Fruit fly (Drosophila melanogaster) whole organism, pupa: Measurements from ENCODE around the gene CG7840.
A peak's percentile ranks its signal among the peaks of the same experiment; 100 is the strongest.

Experiments used
- CG10348 ChIP-seq: fragments of 200-800 bp; sonication (Bioruptor generic); IDR thresholded peaks from 2 replicates; pipeline ENCODE4 v1.3.6; 2022; ENCODE audit warnings: missing biosample characterization, missing genetic modification characterization
- CG12605 ChIP-seq: fragments of 200-800 bp; sonication (Bioruptor generic); IDR thresholded peaks from 2 replicates; pipeline ENCODE4 v1.3.6; 2022; ENCODE audit warnings: missing biosample characterization, missing genetic modification characterization
- CG13204 ChIP-seq: fragments of 200-800 bp; sonication (Bioruptor generic); optimal IDR thresholded peaks from 2 replicates; lab custom pipeline; 2018; ENCODE audit warnings: missing biosample characterization, mild to moderate bottlenecking, missing genetic modification characterization, moderate library complexity
- CG14655 ChIP-seq: fragments of 200-800 bp; sonication (Bioruptor generic); optimal IDR thresholded peaks from 3 replicates; lab custom pipeline; 2017; ENCODE audit warnings: mild to moderate bottlenecking, missing biosample characterization, missing genetic modification reagents, missing genetic modification characterization
- CG15710 ChIP-seq: fragments of 200-800 bp; sonication (Bioruptor generic); optimal IDR thresholded peaks from 2 replicates; lab custom pipeline; 2018; ENCODE audit warnings: missing biosample characterization, mild to moderate bottlenecking, missing genetic modification characterization, moderate library complexity
- CG17806 ChIP-seq: fragments of 200-800 bp; sonication (Bioruptor generic); optimal IDR thresholded peaks from 2 replicates; lab custom pipeline; 2018; ENCODE audit warnings: missing biosample characterization, mild to moderate bottlenecking, missing genetic modification characterization, moderate library complexity
- CG32121 ChIP-seq: fragments of 200-800 bp; sonication (Bioruptor generic); IDR thresholded peaks from 2 replicates; pipeline ENCODE4 v1.3.6; 2022; ENCODE audit warnings: missing biosample characterization, missing genetic modification characterization
- CG34367 ChIP-seq: fragments of 200-800 bp; sonication (Bioruptor generic); optimal IDR thresholded peaks from 2 replicates; lab custom pipeline; 2018; ENCODE audit warnings: missing biosample characterization, mild to moderate bottlenecking, missing genetic modification characterization
- CG4496 ChIP-seq: fragments of 200-800 bp; sonication (Bioruptor generic); IDR thresholded peaks from 3 replicates; pipeline ENCODE4 v1.3.6; 2022; ENCODE audit warnings: missing biosample characterization, missing genetic modification characterization
- CG8159 ChIP-seq: fragments of 200-800 bp; sonication (Bioruptor generic); optimal IDR thresholded peaks from 3 replicates; lab custom pipeline; 2018; ENCODE audit warnings: missing biosample characterization, mild to moderate bottlenecking, missing genetic modification characterization, moderate library complexity
- CG8301 ChIP-seq: fragments of 200-800 bp; sonication (Bioruptor generic); optimal IDR thresholded peaks from 2 replicates; lab custom pipeline; 2018; ENCODE audit warnings: missing biosample characterization, mild to moderate bottlenecking, missing genetic modification characterization
- CG9948 ChIP-seq: fragments of 200-800 bp; sonication (Bioruptor generic); optimal IDR thresholded peaks from 2 replicates; lab custom pipeline; 2018; ENCODE audit warnings: missing biosample characterization, mild to moderate bottlenecking, missing genetic modification characterization, moderate library complexity
- D1 ChIP-seq: fragments of 200-800 bp; sonication (Bioruptor generic); optimal IDR thresholded peaks from 2 replicates; lab custom pipeline; 2018; ENCODE audit warnings: missing biosample characterization, mild to moderate bottlenecking, missing genetic modification characterization, moderate library complexity
- EcR ChIP-seq: fragments of 200-800 bp; sonication (Bioruptor generic); optimal IDR thresholded peaks from 3 replicates; lab custom pipeline; 2019; ENCODE audit warnings: missing biosample characterization, missing genetic modification characterization, mild to moderate bottlenecking, moderate library complexity, missing genetic modification reagents
- Ets98B ChIP-seq: fragments of 200-800 bp; sonication (Bioruptor generic); IDR thresholded peaks from 2 replicates; pipeline ENCODE4 v1.3.6; 2022; ENCODE audit warnings: missing biosample characterization, missing genetic modification characterization
- Pif1A ChIP-seq: fragments of 200-800 bp; sonication (Bioruptor generic); optimal IDR thresholded peaks from 3 replicates; lab custom pipeline; 2016; ENCODE audit warnings: missing biosample characterization, missing genetic modification characterization
- Pif1B ChIP-seq: fragments of 200-800 bp; sonication (Bioruptor generic); optimal IDR thresholded peaks from 3 replicates; lab custom pipeline; 2016; ENCODE audit warnings: missing biosample characterization, missing genetic modification characterization
- Snoo ChIP-seq: fragments of 200-800 bp; sonication (Bioruptor generic); optimal IDR thresholded peaks from 3 replicates; lab custom pipeline; 2017; ENCODE audit warnings: missing biosample characterization, mild to moderate bottlenecking, missing genetic modification characterization, inconsistent platforms
- fd96Ca ChIP-seq: fragments of 200-800 bp; sonication (Bioruptor generic); IDR thresholded peaks from 3 replicates; pipeline ENCODE4 v1.3.6; 2022; ENCODE audit warnings: missing biosample characterization, missing genetic modification characterization
- gl ChIP-seq: fragments of 200-800 bp; sonication (Bioruptor generic); optimal IDR thresholded peaks from 2 replicates; lab custom pipeline; 2018; ENCODE audit warnings: missing biosample characterization, mild to moderate bottlenecking, missing genetic modification characterization
- rn ChIP-seq: fragments of 200-800 bp; sonication (Bioruptor generic); IDR thresholded peaks from 2 replicates; pipeline ENCODE4 v1.3.6; 2022; ENCODE audit warnings: missing biosample characterization, missing genetic modification characterization

CG7840 gene

dm6 chr2L:8319858-8320525 lies 14.6 kb downstream of the CG7840 start, which contains the start of the genes mtsh and strat:
Gene mtsh (minus strand): TSS chr2L:8319908.
Gene strat (plus strand): TSS chr2L:8320328.
- TF ChIP-seq CG17806: peak; percentile 34
- no peak; the same call in 1 of the 2 replicates for TF ChIP-seq CG32121
- no peak for TF ChIP-seq fd96Ca (GFP tag; lab: Robert Waterston, UW)
- peak; percentile 3 for TF ChIP-seq CG34367 (tag; lab: Kevin White, UChicago)
- no peak for TF ChIP-seq rn (GFP tag; lab: Robert Waterston, UW)
- peak; percentile 23 for TF ChIP-seq CG15710 (tag; lab: Kevin White, UChicago)
- TF ChIP-seq CG8301 (tag; lab: Kevin White, UChicago): no peak
- TF ChIP-seq CG13204: no peak
- TF ChIP-seq D1: no peak
- TF ChIP-seq Snoo (tag; lab: Kevin White, UChicago): peak; percentile 22
- no peak for TF ChIP-seq CG9948 (tag; lab: Kevin White, UChicago)
- TF ChIP-seq Pif1B (GFP tag; lab: Kevin White, UChicago): no peak
- TF ChIP-seq CG8159 (tag; lab: Kevin White, UChicago): no peak
- no peak for TF ChIP-seq EcR (GFP tag; lab: Kevin White, UChicago)
- TF ChIP-seq CG4496: peak; percentile 76
- peak; percentile 41 for TF ChIP-seq gl

dm6 chr2L:8325150-8325549 lies 19.8 kb downstream of the CG7840 start, which contains the start of gene CG7781:
Gene CG7781 (minus strand): TSS chr2L:8325409.
- TF ChIP-seq CG32121 (no peak), fd96Ca (GFP tag; lab: Robert Waterston, UW) (0 out of 3 replicates have a peak, but pooled peaks have one; percentile 10), CG10348 (no peak), Pif1B (GFP tag; lab: Kevin White, UChicago) (no peak), CG4496 (peak; percentile 51; the same call in 2 of the 3 replicates), CG12605 (GFP tag; lab: Robert Waterston, UW) (0 out of 2 replicates have a peak, but pooled peaks have one; percentile 28), Ets98B (GFP tag; lab: Robert Waterston, UW) (peak; percentile 46; the same call in 1 of the 2 replicates), CG17806 (no peak), gl (no peak), CG14655 (GFP tag; lab: Kevin White, UChicago) (no peak), Snoo (tag; lab: Kevin White, UChicago) (no peak)

- TF ChIP-seq CG10348 (no peak), CG4496 (0 out of 3 replicates have a peak, but pooled peaks have one; percentile 46), fd96Ca (GFP tag; lab: Robert Waterston, UW) (no peak), CG8159 (tag; lab: Kevin White, UChicago) (peak; percentile 37), Pif1A (no peak), CG14655 (GFP tag; lab: Kevin White, UChicago) (no peak), CG9948 (tag; lab: Kevin White, UChicago) (peak; percentile 0), CG32121 (0 out of 2 replicates have a peak, but pooled peaks have one; percentile 35), Pif1B (GFP tag; lab: Kevin White, UChicago) (no peak), gl (no peak), CG8301 (tag; lab: Kevin White, UChicago) (no peak), CG34367 (tag; lab: Kevin White, UChicago) (no peak), CG13204 (no peak), Snoo (tag; lab: Kevin White, UChicago) (no peak), CG12605 (GFP tag; lab: Robert Waterston, UW) (peak; percentile 28; the same call in 1 of the 2 replicates), CG17806 (peak; percentile 4), rn (GFP tag; lab: Robert Waterston, UW) (no peak), EcR (GFP tag; lab: Kevin White, UChicago) (no peak), Ets98B (GFP tag; lab: Robert Waterston, UW) (no peak), CG15710 (tag; lab: Kevin White, UChicago) (peak; percentile 1), D1 (no peak)
Measured at dm6 chr2L:8326414-8327271, 21.3 kb downstream of the CG7840 start.

dm6 chr2L:8327272-8327555 lies 21.8 kb downstream of the CG7840 start, which contains the start of gene CG14275:
Gene CG14275 (plus strand): TSS chr2L:8327456.
- TF ChIP-seq CG13204: no peak
- TF ChIP-seq CG8301 (tag; lab: Kevin White, UChicago): no peak
- no peak for TF ChIP-seq CG8159 (tag; lab: Kevin White, UChicago)
- TF ChIP-seq CG12605 (GFP tag; lab: Robert Waterston, UW): no peak
- TF ChIP-seq CG17806: no peak
- TF ChIP-seq gl: no peak
- TF ChIP-seq D1: no peak
- no peak for TF ChIP-seq Snoo (tag; lab: Kevin White, UChicago)
- TF ChIP-seq CG32121: no peak
- no peak for TF ChIP-seq Pif1B (GFP tag; lab: Kevin White, UChicago)

- TF ChIP-seq EcR (GFP tag; lab: Kevin White, UChicago): no peak
- TF ChIP-seq Ets98B (GFP tag; lab: Robert Waterston, UW): no peak
Measured at dm6 chr2L:8327783-8328327, 22.5 kb downstream of the CG7840 start.
